Fruit fly (Drosophila melanogaster): Measurements from ENCODE around the gene mtSSB.
A peak's percentile ranks its signal among the peaks of the same experiment; 100 is the strongest.

The mtSSB gene

DNA sequence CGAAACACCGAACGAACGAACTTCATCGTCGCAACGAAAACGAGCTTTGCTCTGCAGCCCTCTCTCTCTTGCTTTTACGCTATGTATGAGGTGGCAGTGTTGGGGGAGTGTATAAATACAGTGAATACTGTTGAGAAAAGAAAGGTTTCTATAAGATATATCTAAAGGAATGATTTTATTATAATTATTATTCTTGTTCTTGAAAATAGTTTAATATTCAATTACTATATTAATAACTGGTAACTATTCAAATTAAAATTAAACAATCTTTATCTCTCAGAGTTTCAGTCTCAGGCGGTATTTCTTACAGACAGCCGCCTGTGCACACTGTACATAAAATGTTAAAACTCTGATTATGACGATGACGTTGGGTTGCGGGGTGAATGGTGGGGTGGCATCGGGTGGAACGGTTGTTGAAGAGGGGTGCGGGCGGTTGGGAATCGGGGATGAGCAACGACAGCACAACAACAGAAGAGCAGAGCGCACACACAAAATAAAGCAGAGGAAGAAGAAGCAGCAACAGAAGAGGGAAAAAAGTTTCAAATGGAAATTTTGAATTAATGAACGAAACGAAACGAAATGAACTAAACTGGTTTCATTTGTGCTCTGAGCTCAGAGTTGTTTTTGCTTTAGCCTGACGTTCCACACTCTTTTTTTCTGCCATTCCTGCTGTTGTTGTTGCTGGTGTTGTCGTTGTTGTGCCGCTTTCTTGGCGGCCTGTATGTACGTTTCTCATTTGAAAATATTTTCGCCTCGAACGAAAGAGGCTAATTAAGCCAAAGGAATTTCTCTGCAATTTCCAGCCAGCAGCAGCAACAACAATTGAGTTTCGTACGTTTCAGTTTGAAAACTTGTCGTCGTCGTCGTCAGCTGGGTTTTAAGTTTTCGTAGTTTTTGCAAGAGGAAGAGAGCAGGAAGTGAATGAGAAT is 31.9 kb upstream of the mtSSB start (continued):
- no peak for TF ChIP-seq ken (GFP tag; IDR thresholded peaks at IDR 0.05)
- no peak for TF ChIP-seq mld (GFP tag; IDR thresholded peaks at IDR 0.05; ENCODE audit: partially characterized antibody)
- peak; percentile 98 for TF ChIP-seq CG10979 (tag; optimal IDR thresholded peaks at IDR 0.05)
- TF ChIP-seq z (GFP tag; IDR thresholded peaks at IDR 0.05), result no peak
- TF ChIP-seq CG15011 (GFP tag; optimal IDR thresholded peaks at IDR 0.05), result peak; percentile 97
- no peak for TF ChIP-seq gcm2 (GFP tag; optimal IDR thresholded peaks at IDR 0.05)
- TF ChIP-seq CG4707 (GFP tag; optimal IDR thresholded peaks at IDR 0.05), result peak; percentile 90
- no peak for TF ChIP-seq CG11560 (tag; IDR thresholded peaks at IDR 0.05)
- TF ChIP-seq exex (tag; optimal IDR thresholded peaks at IDR 0.05), result peak; percentile 94
- TF ChIP-seq CG18011 (GFP tag; optimal IDR thresholded peaks at IDR 0.05), result peak; percentile 85
- TF ChIP-seq CG17328 (GFP tag; IDR thresholded peaks at IDR 0.05), result no peak
- TF ChIP-seq Deaf1 (tag; optimal IDR thresholded peaks at IDR 0.05), result peak; percentile 95
- TF ChIP-seq CG8765 (GFP tag; IDR thresholded peaks at IDR 0.05), result no peak
- no peak for TF ChIP-seq ase (GFP tag; IDR thresholded peaks at IDR 0.05)
- TF ChIP-seq CG16815 (GFP tag; optimal IDR thresholded peaks at IDR 0.05), result peak; percentile 95
- no peak for TF ChIP-seq dm (GFP tag; optimal IDR thresholded peaks at IDR 0.05)
- TF ChIP-seq Atf3 (GFP tag; optimal IDR thresholded peaks at IDR 0.05), result peak; percentile 81
- no peak for TF ChIP-seq dysf (GFP tag; IDR thresholded peaks at IDR 0.05)
- peak; percentile 99 for TF ChIP-seq CG12391 (tag; optimal IDR thresholded peaks at IDR 0.05)
- TF ChIP-seq maf-S (GFP tag; optimal IDR thresholded peaks at IDR 0.05), result peak; percentile 54
- peak; percentile 92 for TF ChIP-seq CG18764 (GFP tag; optimal IDR thresholded peaks at IDR 0.05)
- TF ChIP-seq Dad (GFP tag; optimal IDR thresholded peaks at IDR 0.05), result peak; percentile 77
- no peak for TF ChIP-seq MBD-R2 (GFP tag; IDR thresholded peaks at IDR 0.05)
- TF ChIP-seq CG13296 (GFP tag; optimal IDR thresholded peaks at IDR 0.05), result peak; percentile 98
- peak; percentile 95 for TF ChIP-seq sqz (GFP tag; optimal IDR thresholded peaks at IDR 0.05)
- no peak for TF ChIP-seq BEAF-32 (GFP tag; optimal IDR thresholded peaks at IDR 0.05)
- peak; percentile 95 for TF ChIP-seq CG13123 (GFP tag; optimal IDR thresholded peaks at IDR 0.05)
- peak; percentile 87 for TF ChIP-seq mam (GFP tag; optimal IDR thresholded peaks at IDR 0.05)
- peak; percentile 49 for TF ChIP-seq Hmx (GFP tag; optimal IDR thresholded peaks at IDR 0.05)
- TF ChIP-seq Mes4 (GFP tag; optimal IDR thresholded peaks at IDR 0.05), result no peak
- peak; percentile 60 for TF ChIP-seq CTCF (GFP tag; optimal IDR thresholded peaks at IDR 0.05)
- peak; percentile 65 for TF ChIP-seq Sry-β (GFP tag; optimal IDR thresholded peaks at IDR 0.05)
- peak; percentile 97 for TF ChIP-seq caup (GFP tag; optimal IDR thresholded peaks at IDR 0.05; ENCODE audit: severe bottlenecking)
- no peak for TF ChIP-seq Scr (GFP tag; IDR thresholded peaks at IDR 0.05; ENCODE audit: partially characterized antibody)
- TF ChIP-seq CG12219 (GFP tag; optimal IDR thresholded peaks at IDR 0.05), result peak; percentile 94
- TF ChIP-seq sim (GFP tag; IDR thresholded peaks at IDR 0.05), result no peak
- peak; percentile 87 for TF ChIP-seq CG6654 (GFP tag; optimal IDR thresholded peaks at IDR 0.05)
- TF ChIP-seq CG6791 (GFP tag; IDR thresholded peaks at IDR 0.05; ENCODE audit: partially characterized antibody), result no peak
- TF ChIP-seq CG6689 (GFP tag; IDR thresholded peaks at IDR 0.05), result no peak
- TF ChIP-seq Taf1 (GFP tag; IDR thresholded peaks at IDR 0.05), result no peak
- TF ChIP-seq MESR4 (GFP tag; optimal IDR thresholded peaks at IDR 0.05), result peak; percentile 40
- TF ChIP-seq YL-1 (GFP tag; optimal IDR thresholded peaks at IDR 0.05), result peak; percentile 88
- peak; percentile 82 for TF ChIP-seq CG8944 (GFP tag; optimal IDR thresholded peaks at IDR 0.05)
- peak; percentile 98 for TF ChIP-seq fd96Cb (tag; optimal IDR thresholded peaks at IDR 0.05)
- no peak for TF ChIP-seq hb (GFP tag; IDR thresholded peaks at IDR 0.05; ENCODE audit: partially characterized antibody)
- TF ChIP-seq CG1024 (GFP tag; IDR thresholded peaks at IDR 0.05), result no peak
- TF ChIP-seq CG8478 (optimal IDR thresholded peaks at IDR 0.05), result no peak
- peak; percentile 94 for TF ChIP-seq CG11723 (GFP tag; optimal IDR thresholded peaks at IDR 0.05)
- TF ChIP-seq CG8388 (GFP tag; optimal IDR thresholded peaks at IDR 0.05), result peak; percentile 97
- TF ChIP-seq HmgD (GFP tag; optimal IDR thresholded peaks at IDR 0.05), result peak; percentile 31

All from whole organism, embryonic.